Worm (Caenorhabditis elegans): ENCODE results near the gene dmsr-11.
A peak's percentile ranks its signal among the peaks of the same experiment; 100 is the strongest.

dmsr-11 gene

ce11 chrV:6830075-6830474 is 26.2 kb upstream of the dmsr-11 start:
- 0 out of 2 replicates have a peak, but pooled peaks have one; percentile 47 for TF ChIP-seq F37B4.10 (GFP tag; IDR thresholded peaks at IDR 0.05)
- TF ChIP-seq lin-35 (GFP tag; optimal IDR thresholded peaks at IDR 0.05) = no peak
- 0 out of 2 replicates have a peak, but pooled peaks have one; percentile 22 for TF ChIP-seq egl-18 (GFP tag; IDR thresholded peaks at IDR 0.05)
- no peak for TF ChIP-seq unc-62 (GFP tag; optimal IDR thresholded peaks at IDR 0.05)
- no peak for TF ChIP-seq nfya-1 (tag; optimal IDR thresholded peaks at IDR 0.05; ENCODE audit: borderline replicate concordance, insufficient read depth)
- TF ChIP-seq mxl-1 (tag; optimal IDR thresholded peaks at IDR 0.05) = no peak
- TF ChIP-seq cebp-2 (GFP tag; IDR thresholded peaks at IDR 0.05) = no peak
- no peak for TF ChIP-seq F22D6.2 (tag; optimal IDR thresholded peaks at IDR 0.05)
- TF ChIP-seq egrh-3 (GFP tag; IDR thresholded peaks at IDR 0.05) = peak; percentile 94
- no peak for TF ChIP-seq ztf-22 (GFP tag; optimal IDR thresholded peaks at IDR 0.05)
- TF ChIP-seq sdz-38 (tag; optimal IDR thresholded peaks at IDR 0.05) = no peak
- TF ChIP-seq ztf-28 (GFP tag; IDR thresholded peaks at IDR 0.05) = no peak
- no peak for TF ChIP-seq snpc-4 (GFP tag; optimal IDR thresholded peaks at IDR 0.05)
- TF ChIP-seq snpc-4 (tag; optimal IDR thresholded peaks at IDR 0.05) = no peak
- TF ChIP-seq aptf-2 (GFP tag; conservative IDR thresholded peaks at IDR 0.05) = no peak
- TF ChIP-seq ceh-40 (GFP tag; IDR thresholded peaks at IDR 0.05) = no peak
- no peak for TF ChIP-seq nhr-90 (tag; optimal IDR thresholded peaks at IDR 0.05)
- no peak for TF ChIP-seq T26A5.8 (tag; optimal IDR thresholded peaks at IDR 0.05)
- no peak for TF ChIP-seq ama-1 (optimal IDR thresholded peaks at IDR 0.05)
- TF ChIP-seq ama-1 (GFP tag; optimal IDR thresholded peaks at IDR 0.05) = no peak

- TF ChIP-seq nfya-2 (GFP tag; IDR thresholded peaks at IDR 0.05) (no peak), madf-10 (tag; optimal IDR thresholded peaks at IDR 0.05) (no peak), athp-1 (tag; optimal IDR thresholded peaks at IDR 0.05) (no peak), bed-1 (GFP tag; IDR thresholded peaks at IDR 0.05) (no peak), egrh-3 (GFP tag; IDR thresholded peaks at IDR 0.05) (no peak), pha-4 (tag; optimal IDR thresholded peaks at IDR 0.05) (no peak), ceh-79 (tag; optimal IDR thresholded peaks at IDR 0.05) (no peak), lsy-27 (tag; optimal IDR thresholded peaks at IDR 0.05; ENCODE audit: borderline replicate concordance, insufficient read depth) (no peak), snpc-1.3 (tag; optimal IDR thresholded peaks at IDR 0.05; ENCODE audit: insufficient read depth) (no peak), ztf-25 (GFP tag; IDR thresholded peaks at IDR 0.05) (no peak), lin-35 (GFP tag; optimal IDR thresholded peaks at IDR 0.05) (no peak), B0336.3 (GFP tag; IDR thresholded peaks at IDR 0.05) (no peak), ama-1 (optimal IDR thresholded peaks at IDR 0.05) (no peak), ama-1 (GFP tag; optimal IDR thresholded peaks at IDR 0.05) (no peak), rec-8 (tag; optimal IDR thresholded peaks at IDR 0.05) (no peak), Y79H2A.3 (GFP tag; conservative IDR thresholded peaks at IDR 0.05) (no peak), tlf-1 (GFP tag; optimal IDR thresholded peaks at IDR 0.05) (no peak)
Measured at ce11 chrV:6829404-6829803, 25.5 kb upstream of the dmsr-11 start, which contains the start of gene col-141. TSS of gene col-141 (plus strand) at chrV:6829704.

ce11 chrV:6828786-6829185 is 24.9 kb upstream of the dmsr-11 start, which contains the start of gene dmsr-15:
TSS of gene dmsr-15 (minus strand) at chrV:6828886.
- TF ChIP-seq ekl-4 (GFP tag; IDR thresholded peaks at IDR 0.05) = no peak

ce11 chrV:6823432-6823831 is 19.5 kb upstream of the dmsr-11 start:
- TF ChIP-seq bed-1 (GFP tag; IDR thresholded peaks at IDR 0.05) (no peak), C06A6.2 (GFP tag; conservative IDR thresholded peaks at IDR 0.05) (no peak), mel-28 (tag; optimal IDR thresholded peaks at IDR 0.05; ENCODE audit: borderline replicate concordance) (no peak), ceh-79 (tag; optimal IDR thresholded peaks at IDR 0.05) (no peak), ets-4 (GFP tag; optimal IDR thresholded peaks at IDR 0.05) (peak; percentile 67), nfyb-1 (GFP tag; IDR thresholded peaks at IDR 0.05) (no peak), F10E7.11 (tag; optimal IDR thresholded peaks at IDR 0.05) (no peak), madf-6 (GFP tag; IDR thresholded peaks at IDR 0.05) (no peak), attf-3 (GFP tag; conservative IDR thresholded peaks at IDR 0.05) (no peak), ceh-27 (GFP tag; optimal IDR thresholded peaks at IDR 0.05) (no peak), ama-1 (optimal IDR thresholded peaks at IDR 0.05) (no peak), ama-1 (GFP tag; optimal IDR thresholded peaks at IDR 0.05) (no peak), cebp-1 (GFP tag; IDR thresholded peaks at IDR 0.05) (peak; percentile 82), cebp-1 (tag; optimal IDR thresholded peaks at IDR 0.05) (no peak), nhr-80 (tag; optimal IDR thresholded peaks at IDR 0.05) (peak; percentile 93), B0035.1 (tag; optimal IDR thresholded peaks at IDR 0.05) (no peak), F37B4.10 (GFP tag; IDR thresholded peaks at IDR 0.05) (no peak)

Data from whole organism, young adult.